Fruit fly (Drosophila melanogaster) whole organism, prepupa: ENCODE measurements around the gene CG18747.

ENCODE experiments used
- CG11762 ChIP-seq: fragments of 200-800 bp; sonication (Bioruptor generic); optimal IDR thresholded peaks from 3 replicates; lab custom pipeline; 2016; ENCODE audit warnings: missing biosample characterization, missing genetic modification characterization; ENCODE audit not compliant: insufficient read depth
- CG16779 ChIP-seq: fragments of 200-800 bp; sonication (Bioruptor generic); optimal IDR thresholded peaks from 3 replicates; lab custom pipeline; 2017; ENCODE audit warnings: missing biosample characterization, mild to moderate bottlenecking, missing genetic modification characterization
- CG3032 ChIP-seq: fragments of 200-800 bp; optimal IDR thresholded peaks from 2 replicates; lab custom pipeline; 2019; ENCODE audit warnings: missing biosample characterization, mild to moderate bottlenecking, missing genetic modification characterization, moderate library complexity
- CG8119 ChIP-seq: fragments of 200-800 bp; sonication (Bioruptor generic); IDR thresholded peaks from 3 replicates; pipeline ENCODE4 v1.3.6; 2022; ENCODE audit warnings: missing biosample characterization, missing genetic modification characterization
- Eip93F ChIP-seq: fragments of 200-800 bp; sonication (Bioruptor generic); optimal IDR thresholded peaks from 2 replicates; lab custom pipeline; 2016; ENCODE audit warnings: missing biosample characterization, mild to moderate bottlenecking, missing genetic modification characterization
- Hr4 ChIP-seq: fragments of 200-800 bp; sonication (Bioruptor generic); optimal IDR thresholded peaks from 3 replicates; lab custom pipeline; 2016; ENCODE audit warnings: missing biosample characterization, missing genetic modification characterization
- Sox102F ChIP-seq: fragments of 200-800 bp; sonication (Bioruptor generic); optimal IDR thresholded peaks from 2 replicates; lab custom pipeline; 2016; ENCODE audit warnings: missing biosample characterization, mild to moderate bottlenecking, missing genetic modification characterization
- cyc ChIP-seq: fragments of 200-800 bp; sonication (Bioruptor generic); optimal IDR thresholded peaks from 3 replicates; lab custom pipeline; 2016; ENCODE audit warnings: missing biosample characterization, missing genetic modification characterization
- dac ChIP-seq: fragments of 200-800 bp; sonication (Bioruptor generic); optimal IDR thresholded peaks from 2 replicates; lab custom pipeline; 2017; ENCODE audit warnings: missing biosample characterization, mild to moderate bottlenecking, missing genetic modification characterization
- lz ChIP-seq: fragments of 200-800 bp; sonication (Bioruptor generic); optimal IDR thresholded peaks from 3 replicates; lab custom pipeline; 2016; ENCODE audit warnings: missing biosample characterization, missing genetic modification characterization
- salr ChIP-seq, 2 experiments: fragments of 200-800 bp; sonication (Bioruptor generic); optimal IDR thresholded peaks; 3 replicates each; lab custom pipeline; 2016 to 2018; ENCODE audit warnings: missing biosample characterization in 2 of 2, missing genetic modification characterization in 2 of 2, mild to moderate bottlenecking in 1 of 2

DNA sequence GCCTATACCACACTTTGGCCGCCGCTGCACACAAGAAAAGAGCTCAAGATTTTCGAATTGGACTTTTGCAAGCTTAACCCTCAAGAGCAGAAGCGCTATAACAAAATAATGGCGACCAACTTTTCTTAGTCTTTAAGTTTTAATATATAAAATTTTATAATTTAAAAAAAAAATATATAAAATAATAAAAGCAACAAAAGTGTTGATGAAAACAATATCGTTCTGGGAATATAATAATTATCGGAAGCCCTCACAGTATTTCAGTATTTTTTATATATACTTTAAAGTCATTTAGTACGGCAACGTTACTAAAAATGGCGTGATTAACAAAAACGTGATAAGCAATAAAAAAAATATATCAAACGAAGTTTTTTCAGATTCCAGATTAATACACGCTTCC is 23.8 kb downstream of the CG18747 start, which contains the start of gene Sp7:
- TF ChIP-seq CG11762 (GFP tag; lab: Kevin White, UChicago) (no peak), cyc (GFP tag; lab: Kevin White, UChicago) (no peak), dac (GFP tag; lab: Kevin White, UChicago) (no peak), Eip93F (GFP tag; lab: Kevin White, UChicago) (no peak), lz (no peak), CG16779 (no peak), Sox102F (GFP tag; lab: Kevin White, UChicago) (no peak), CG3032 (tag; lab: Kevin White, UChicago) (no peak), CG8119 (GFP tag; lab: Robert Waterston, UW) (no peak), Hr4 (GFP tag; lab: Kevin White, UChicago) (no peak), salr (GFP tag; optimal IDR thresholded peaks at IDR 0.05; lab: Kevin White, UChicago) (no peak)
